Worm (Caenorhabditis elegans): ENCODE measurements around the gene srx-116.

DNA sequence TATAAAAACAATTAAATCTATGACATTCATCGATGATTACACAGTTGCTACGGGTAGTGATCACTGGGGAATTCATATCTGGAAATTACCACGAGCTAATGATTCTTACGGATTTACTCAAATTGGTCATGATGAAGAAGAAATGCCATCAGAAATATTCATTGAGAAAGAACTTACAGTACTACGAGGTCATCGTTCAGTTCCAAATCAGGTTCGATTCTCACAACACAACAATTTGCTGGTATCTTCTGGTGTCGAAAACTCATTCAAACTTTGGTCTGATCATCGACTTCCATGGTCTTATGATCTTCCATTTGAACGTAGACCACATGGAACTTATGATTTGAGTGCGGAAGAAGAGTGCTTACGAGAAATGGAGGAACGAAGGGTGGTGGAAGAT is 35.8 kb downstream of the srx-116 start:
- TF ChIP-seq him-1 (tag; optimal IDR thresholded peaks at IDR 0.05) (no peak), dao-5 (tag; optimal IDR thresholded peaks at IDR 0.05) (no peak)

All from whole organism, L4/young adult.